Worm (Caenorhabditis elegans) whole organism, midembryonic: ENCODE measurements around the gene srr-10.

ENCODE experiments used
- cog-1 ChIP-seq: sonication (generic microtip); optimal IDR thresholded peaks from 2 replicates; lab custom pipeline; 2016; ENCODE audit warnings: missing genetic modification characterization, missing compliant biosample characterization
- flt-1 ChIP-seq: fragments of 200-800 bp; sonication (Bioruptor generic); IDR thresholded peaks from 2 replicates; pipeline ENCODE4 v1.3.6; 2022; ENCODE audit warnings: missing genetic modification characterization, missing compliant biosample characterization
- klf-2 ChIP-seq: fragments of 200-800 bp; sonication (Bioruptor generic); conservative IDR thresholded peaks from 2 replicates; pipeline ENCODE4 v1.3.6; 2022; ENCODE audit warnings: missing genetic modification reagents, missing genetic modification characterization, missing compliant biosample characterization
- ref-1 ChIP-seq: fragments of 200-800 bp; sonication (Bioruptor generic); conservative IDR thresholded peaks from 2 replicates; pipeline ENCODE4 v1.3.6; 2022; ENCODE audit warnings: missing genetic modification reagents, missing genetic modification characterization, missing compliant biosample characterization
- tab-1 ChIP-seq: fragments of 200-800 bp; sonication (Bioruptor generic); IDR thresholded peaks from 2 replicates; pipeline ENCODE4 v1.3.6; 2022; ENCODE audit warnings: missing genetic modification characterization, missing compliant biosample characterization

ce11 chrV:7728679-7729027, 6.8 kb upstream of the srr-10 start, which contains the start of gene Y97E10C.1:
- TF ChIP-seq flt-1 (GFP tag; lab: Robert Waterston, UW) (no peak), ref-1 (GFP tag; lab: Robert Waterston, UW) (no peak), tab-1 (GFP tag; lab: Robert Waterston, UW) (no peak), klf-2 (no peak), cog-1 (no peak)
